Worm (Caenorhabditis elegans) whole organism, L2 larva: ENCODE data around the gene srbc-75.
"Not testable (repeated sequence)": the region's sequence is repeated elsewhere in the genome, so short reads cannot be mapped to it uniquely, and the experiment has no call there.

Experiments
- F13H6.1 ChIP-seq: sonication (generic microtip); optimal IDR thresholded peaks from 2 replicates; lab custom pipeline; 2016; ENCODE audit warnings: missing genetic modification characterization, missing compliant biosample characterization
- Y55F3AM.14 ChIP-seq: fragments of 200-800 bp; sonication (Bioruptor generic); optimal IDR thresholded peaks from 2 replicates; lab custom pipeline; 2018; ENCODE audit warnings: mild to moderate bottlenecking, missing genetic modification characterization, missing compliant biosample characterization
- ZK546.5 ChIP-seq: sonication (generic microtip); optimal IDR thresholded peaks from 2 replicates; lab custom pipeline; 2017; ENCODE audit warnings: missing biosample characterization, missing genetic modification characterization
- alr-1 ChIP-seq: fragments of 150-350 bp; optimal IDR thresholded peaks from 2 replicates; lab custom pipeline; 2014; ENCODE audit warnings: missing biosample characterization, missing genetic modification characterization
- aly-2 ChIP-seq: fragments of 150-350 bp; optimal IDR thresholded peaks from 2 replicates; lab custom pipeline; 2014; ENCODE audit warnings: missing biosample characterization, missing genetic modification characterization
- ama-1 ChIP-seq: fragments of 150-350 bp; optimal IDR thresholded peaks from 2 replicates; lab custom pipeline; 2018; ENCODE audit warnings: inconsistent platforms
- blmp-1 ChIP-seq: sonication (generic microtip); optimal IDR thresholded peaks from 2 replicates; lab custom pipeline; 2017; ENCODE audit warnings: missing genetic modification characterization, mild to moderate bottlenecking, missing compliant biosample characterization, antibody characterized with exemption, moderate library complexity; ENCODE audit not compliant: insufficient read depth
- ceh-16 ChIP-seq: fragments of 150-350 bp; optimal IDR thresholded peaks from 2 replicates; lab custom pipeline; 2014; ENCODE audit warnings: missing biosample characterization, missing genetic modification characterization
- ceh-82 ChIP-seq: fragments of 150-350 bp; optimal IDR thresholded peaks from 2 replicates; lab custom pipeline; 2014; ENCODE audit warnings: missing biosample characterization, missing genetic modification characterization
- crh-2 ChIP-seq: sonication (generic microtip); optimal IDR thresholded peaks from 2 replicates; lab custom pipeline; 2017; ENCODE audit warnings: missing biosample characterization, missing genetic modification characterization
- egl-27 ChIP-seq: sonication (generic microtip); optimal IDR thresholded peaks from 3 replicates; lab custom pipeline; 2017; ENCODE audit warnings: missing biosample characterization, missing genetic modification reagents, missing genetic modification characterization
- elt-3 ChIP-seq: sonication (generic microtip); optimal IDR thresholded peaks from 2 replicates; lab custom pipeline; 2017; ENCODE audit warnings: missing biosample characterization, missing genetic modification characterization
- fos-1 ChIP-seq: fragments of 150-350 bp; optimal IDR thresholded peaks from 2 replicates; lab custom pipeline; 2014; ENCODE audit warnings: missing biosample characterization, missing genetic modification characterization
- gmeb-1 ChIP-seq: fragments of 150-350 bp; optimal IDR thresholded peaks from 2 replicates; lab custom pipeline; 2014; ENCODE audit warnings: missing biosample characterization, missing genetic modification characterization
- lin-39 ChIP-seq: fragments of 150-350 bp; optimal IDR thresholded peaks from 2 replicates; lab custom pipeline; 2014; ENCODE audit warnings: missing biosample characterization, missing genetic modification reagents, missing genetic modification characterization
- lsy-2 ChIP-seq, 2 experiments: fragments of 150-350 bp in 1 of 2; sonication (generic microtip) in 1 of 2; optimal IDR thresholded peaks; 2 replicates each; lab custom pipeline; 2014 to 2017; ENCODE audit warnings: missing biosample characterization in 2 of 2, missing genetic modification characterization in 2 of 2
- mbf-1 ChIP-seq: sonication (generic microtip); optimal IDR thresholded peaks from 2 replicates; lab custom pipeline; 2017; ENCODE audit warnings: missing biosample characterization, missing genetic modification characterization
- mdl-1 ChIP-seq, 2 experiments: fragments of 150-350 bp in 1 of 2; sonication (generic microtip) in 1 of 2; optimal IDR thresholded peaks; 2 replicates each; lab custom pipeline; 2017; ENCODE audit warnings: missing biosample characterization in 2 of 2, missing genetic modification characterization in 2 of 2
- nhr-10 ChIP-seq: sonication (generic microtip); optimal IDR thresholded peaks from 2 replicates; lab custom pipeline; 2017; ENCODE audit warnings: missing biosample characterization, missing genetic modification characterization
- nhr-11 ChIP-seq: fragments of 150-350 bp; optimal IDR thresholded peaks from 2 replicates; lab custom pipeline; 2014; ENCODE audit warnings: missing biosample characterization, missing genetic modification characterization
- nhr-12 ChIP-seq: fragments of 150-350 bp; optimal IDR thresholded peaks from 2 replicates; lab custom pipeline; 2014; ENCODE audit warnings: missing biosample characterization, missing genetic modification characterization
- nhr-129 ChIP-seq: fragments of 150-350 bp; optimal IDR thresholded peaks from 2 replicates; lab custom pipeline; 2014; ENCODE audit warnings: missing biosample characterization, missing genetic modification characterization
- nhr-21 ChIP-seq: fragments of 150-350 bp; optimal IDR thresholded peaks from 2 replicates; lab custom pipeline; 2014; ENCODE audit warnings: missing biosample characterization, missing genetic modification characterization
- nhr-23 ChIP-seq: fragments of 150-350 bp; optimal IDR thresholded peaks from 2 replicates; lab custom pipeline; 2014; ENCODE audit warnings: missing biosample characterization, missing genetic modification reagents, missing genetic modification characterization
- nhr-237 ChIP-seq: fragments of 150-350 bp; optimal IDR thresholded peaks from 2 replicates; lab custom pipeline; 2014; ENCODE audit warnings: missing biosample characterization, missing genetic modification characterization
- nhr-25 ChIP-seq: fragments of 150-350 bp; sonication (generic microtip); optimal IDR thresholded peaks from 3 replicates; lab custom pipeline; 2014; ENCODE audit warnings: missing biosample characterization, missing genetic modification characterization
- peb-1 ChIP-seq: fragments of 150-350 bp; optimal IDR thresholded peaks from 2 replicates; lab custom pipeline; 2014; ENCODE audit warnings: missing biosample characterization, missing genetic modification characterization
- skn-1 ChIP-seq: sonication (generic microtip); optimal IDR thresholded peaks from 2 replicates; lab custom pipeline; 2017; ENCODE audit warnings: missing biosample characterization, missing genetic modification characterization
- sma-9 ChIP-seq, 2 experiments: fragments of 150-350 bp in 1 of 2; sonication (generic microtip) in 1 of 2; optimal IDR thresholded peaks; 2 replicates each; lab custom pipeline; 2014 to 2016; ENCODE audit warnings: missing genetic modification characterization in 2 of 2, mild to moderate bottlenecking in 1 of 2, missing biosample characterization in 1 of 2, missing compliant biosample characterization in 1 of 2, missing genetic modification reagents in 1 of 2, moderate library complexity in 1 of 2
- unc-39 ChIP-seq: fragments of 150-350 bp; optimal IDR thresholded peaks from 2 replicates; lab custom pipeline; 2014; ENCODE audit warnings: missing biosample characterization, missing genetic modification characterization
- unc-55 ChIP-seq: fragments of 150-350 bp; sonication (generic microtip); optimal IDR thresholded peaks from 3 replicates; lab custom pipeline; 2014; ENCODE audit warnings: missing biosample characterization, missing genetic modification reagents, missing genetic modification characterization
- unc-62 ChIP-seq: fragments of 150-350 bp; optimal IDR thresholded peaks from 2 replicates; lab custom pipeline; 2014; ENCODE audit warnings: missing biosample characterization, missing genetic modification reagents, missing genetic modification characterization
- zag-1 ChIP-seq: fragments of 150-350 bp; optimal IDR thresholded peaks from 2 replicates; lab custom pipeline; 2014; ENCODE audit warnings: missing biosample characterization, missing genetic modification characterization
- ztf-1 ChIP-seq: fragments of 200-800 bp; sonication (Bioruptor generic); conservative IDR thresholded peaks from 2 replicates; pipeline ENCODE4 v1.3.6; 2022; ENCODE audit warnings: missing genetic modification characterization, missing compliant biosample characterization
- ztf-4 ChIP-seq: fragments of 150-350 bp; optimal IDR thresholded peaks from 2 replicates; lab custom pipeline; 2014; ENCODE audit warnings: missing biosample characterization, missing genetic modification characterization

Gene srbc-75

ce11 chrV:15240215-15240614 lies 13.4 kb upstream of the srbc-75 start, which contains the start of gene srw-11:
Gene srw-11 (minus strand): TSS chrV:15240315.
- TF ChIP-seq Y55F3AM.14 (GFP tag; lab: Kevin White, UChicago), result no peak
- no peak for TF ChIP-seq unc-55
- no peak for TF ChIP-seq nhr-10 (tag; lab: Kevin White, UChicago)
- no peak for TF ChIP-seq ZK546.5 (tag; lab: Kevin White, UChicago)
- TF ChIP-seq elt-3 (tag; lab: Kevin White, UChicago), result no peak
- no peak for TF ChIP-seq mdl-1 (tag; optimal IDR thresholded peaks at IDR 0.05; lab: Kevin White, UChicago)
- TF ChIP-seq nhr-12 (tag; lab: Kevin White, UChicago), result no peak
- TF ChIP-seq lsy-2 (tag; optimal IDR thresholded peaks at IDR 0.05; lab: Kevin White, UChicago), result no peak
- TF ChIP-seq nhr-11 (tag; lab: Kevin White, UChicago), result no peak
- TF ChIP-seq F13H6.1 (tag; lab: Kevin White, UChicago), result no peak
- no peak for TF ChIP-seq aly-2 (tag; lab: Kevin White, UChicago)
- no peak for TF ChIP-seq unc-62 (GFP tag; lab: Kevin White, UChicago)
- no peak for TF ChIP-seq fos-1 (tag; lab: Kevin White, UChicago)
- no peak for TF ChIP-seq nhr-25 (tag; lab: Kevin White, UChicago)
- no peak for TF ChIP-seq nhr-237 (tag; lab: Kevin White, UChicago)

ce11 chrV:15241259-15241658 lies 12.4 kb upstream of the srbc-75 start, which contains the start of gene chil-12:
Gene chil-12 (plus strand): TSS chrV:15241559.
- no peak for TF ChIP-seq nhr-25 (tag; lab: Kevin White, UChicago)
- no peak for TF ChIP-seq unc-39 (tag; lab: Kevin White, UChicago)
- TF ChIP-seq mbf-1 (tag; lab: Kevin White, UChicago), result no peak
- no peak for TF ChIP-seq lsy-2 (tag; optimal IDR thresholded peaks at IDR 0.05; lab: Kevin White, UChicago)
- TF ChIP-seq lin-39, result no peak
- no peak for TF ChIP-seq ceh-82
- TF ChIP-seq, all 48 proteins: peak for 0

ce11 chrV:15244456-15244855 lies 9.2 kb upstream of the srbc-75 start, which contains the start of gene kin-30:
Gene kin-30 (plus strand): TSS chrV:15244756.
- TF ChIP-seq ama-1 (no peak), unc-39 (tag; lab: Kevin White, UChicago) (no peak), aly-2 (tag; lab: Kevin White, UChicago) (no peak), alr-1 (tag; lab: Kevin White, UChicago) (no peak), ceh-16 (no peak), nhr-237 (tag; lab: Kevin White, UChicago) (no peak), nhr-12 (tag; lab: Kevin White, UChicago) (no peak), blmp-1 (no peak), nhr-10 (tag; lab: Kevin White, UChicago) (no peak), ceh-82 (no peak), sma-9 (GFP tag; optimal IDR thresholded peaks at IDR 0.05; lab: Kevin White, UChicago) (no peak), sma-9 (tag; optimal IDR thresholded peaks at IDR 0.05; lab: Kevin White, UChicago) (no peak), skn-1 (tag; lab: Kevin White, UChicago) (no peak), nhr-129 (tag; lab: Kevin White, UChicago) (no peak), F13H6.1 (tag; lab: Kevin White, UChicago) (no peak), ZK546.5 (tag; lab: Kevin White, UChicago) (no peak), nhr-23 (tag; lab: Kevin White, UChicago) (no peak), ztf-4 (tag; lab: Kevin White, UChicago) (no peak), unc-62 (GFP tag; lab: Kevin White, UChicago) (no peak), crh-2 (tag; lab: Kevin White, UChicago) (no peak)

ce11 chrV:15250304-15250703 lies 3.3 kb upstream of the srbc-75 start, which contains the start of gene srd-28:
Gene srd-28 (plus strand): TSS chrV:15250604.
- TF ChIP-seq nhr-25 (tag; lab: Kevin White, UChicago); elt-3 (tag; lab: Kevin White, UChicago); ceh-16: not testable (repeated sequence)

- TF ChIP-seq lin-39 (no peak), peb-1 (tag; lab: Kevin White, UChicago) (no peak), ztf-1 (no peak), mbf-1 (tag; lab: Kevin White, UChicago) (no peak), nhr-12 (tag; lab: Kevin White, UChicago) (no peak), nhr-10 (tag; lab: Kevin White, UChicago) (no peak), blmp-1 (no peak), alr-1 (tag; lab: Kevin White, UChicago) (no peak), F13H6.1 (tag; lab: Kevin White, UChicago) (no peak), elt-3 (tag; lab: Kevin White, UChicago) (no peak), nhr-21 (no peak), zag-1 (tag; lab: Kevin White, UChicago) (no peak), skn-1 (tag; lab: Kevin White, UChicago) (no peak), gmeb-1 (tag; lab: Kevin White, UChicago) (no peak), unc-39 (tag; lab: Kevin White, UChicago) (no peak), mdl-1 (tag; optimal IDR thresholded peaks at IDR 0.05; lab: Kevin White, UChicago) (no peak), sma-9 (GFP tag; optimal IDR thresholded peaks at IDR 0.05; lab: Kevin White, UChicago) (no peak), sma-9 (tag; optimal IDR thresholded peaks at IDR 0.05; lab: Kevin White, UChicago) (no peak), egl-27 (tag; lab: Kevin White, UChicago) (no peak)
Measured at ce11 chrV:15252082-15252481, 1.5 kb upstream of the srbc-75 start, which contains the start of gene srbc-76. Gene srbc-76 (plus strand): TSS chrV:15252382.
